Fruit fly (Drosophila melanogaster): ENCODE measurements around the gene CG9288.

CG9288 gene

dm6 chr3R:13797269-13797677, 17.8 kb downstream of the CG9288 start (continued):
- no peak for TF ChIP-seq CG6808 (GFP tag; optimal IDR thresholded peaks at IDR 0.05)
- TF ChIP-seq CG3032 (tag; optimal IDR thresholded peaks at IDR 0.05): no peak
- TF ChIP-seq CG6792 (GFP tag; optimal IDR thresholded peaks at IDR 0.05): no peak
- TF ChIP-seq ss (GFP tag; optimal IDR thresholded peaks at IDR 0.05): no peak
- TF ChIP-seq CG3919 (GFP tag; optimal IDR thresholded peaks at IDR 0.05): peak; percentile 60
- TF ChIP-seq Eip93F (GFP tag; optimal IDR thresholded peaks at IDR 0.05): no peak
- no peak for TF ChIP-seq lz (GFP tag; optimal IDR thresholded peaks at IDR 0.05)
- TF ChIP-seq net (GFP tag; optimal IDR thresholded peaks at IDR 0.05): peak; percentile 29
- peak; percentile 38 for TF ChIP-seq pdm3 (GFP tag; optimal IDR thresholded peaks at IDR 0.05)
- TF ChIP-seq CG15336 (GFP tag; IDR thresholded peaks at IDR 0.05): peak; percentile 81
- peak; percentile 82 for TF ChIP-seq CG8119 (GFP tag; IDR thresholded peaks at IDR 0.05)
- TF ChIP-seq salr (GFP tag; optimal IDR thresholded peaks at IDR 0.05): peak in 1 of 2 experiments; percentile 56
- no peak for TF ChIP-seq Sox102F (GFP tag; optimal IDR thresholded peaks at IDR 0.05)
- peak; percentile 45 for TF ChIP-seq OdsH (GFP tag; optimal IDR thresholded peaks at IDR 0.05)
- TF ChIP-seq Ets96B (tag; optimal IDR thresholded peaks at IDR 0.05): no peak
- TF ChIP-seq Lpt (GFP tag; optimal IDR thresholded peaks at IDR 0.05): peak; percentile 54
- TF ChIP-seq CG32006 (GFP tag; optimal IDR thresholded peaks at IDR 0.05): peak; percentile 86
- TF ChIP-seq Sox14 (GFP tag; optimal IDR thresholded peaks at IDR 0.05): peak; percentile 20
- TF ChIP-seq fd59A (GFP tag; optimal IDR thresholded peaks at IDR 0.05): no peak
- TF ChIP-seq dac (GFP tag; optimal IDR thresholded peaks at IDR 0.05): peak; percentile 54
- TF ChIP-seq vri (GFP tag; optimal IDR thresholded peaks at IDR 0.05): no peak
- TF ChIP-seq CG11902 (GFP tag; optimal IDR thresholded peaks at IDR 0.05): no peak

dm6 chr3R:13797823-13798446, 18.5 kb downstream of the CG9288 start:
- TF ChIP-seq CG11762 (GFP tag; optimal IDR thresholded peaks at IDR 0.05; ENCODE audit: insufficient read depth) (no peak), fkh (GFP tag; optimal IDR thresholded peaks at IDR 0.05) (peak; percentile 39), Eip78C (GFP tag) (peak; percentile 40), svp (GFP tag) (peak; percentile 38)

- TF ChIP-seq Ets96B (tag; optimal IDR thresholded peaks at IDR 0.05) (peak; percentile 35), CG9139 (GFP tag; optimal IDR thresholded peaks at IDR 0.05) (no peak), eg (GFP tag; IDR thresholded peaks at IDR 0.05) (0 out of 3 replicates have a peak, but pooled peaks have one; percentile 11), vri (GFP tag; optimal IDR thresholded peaks at IDR 0.05) (no peak), CG11294 (GFP tag; IDR thresholded peaks at IDR 0.05) (no peak), Hr4 (GFP tag; optimal IDR thresholded peaks at IDR 0.05) (peak; percentile 8), fkh (GFP tag; optimal IDR thresholded peaks at IDR 0.05) (no peak), pdm3 (GFP tag; optimal IDR thresholded peaks at IDR 0.05) (no peak), dac (GFP tag; optimal IDR thresholded peaks at IDR 0.05) (no peak), CG6808 (GFP tag; optimal IDR thresholded peaks at IDR 0.05) (peak; percentile 5), acj6 (GFP tag; optimal IDR thresholded peaks at IDR 0.05) (no peak), salr (GFP tag; optimal IDR thresholded peaks at IDR 0.05) (peak in 1 of 2 experiments; percentile 10), CG32006 (GFP tag; optimal IDR thresholded peaks at IDR 0.05) (peak; percentile 46), CG3032 (tag; optimal IDR thresholded peaks at IDR 0.05) (peak; percentile 37), svp (GFP tag) (peak; percentile 16), spab (GFP tag; optimal IDR thresholded peaks at IDR 0.05) (peak; percentile 23), CG31627 (GFP tag; optimal IDR thresholded peaks at IDR 0.05) (no peak), Gug (GFP tag; IDR thresholded peaks at IDR 0.05) (no peak), CG6276 (GFP tag; optimal IDR thresholded peaks at IDR 0.05) (peak; percentile 8), Hr39 (GFP tag; optimal IDR thresholded peaks at IDR 0.05) (no peak), Eip78C (GFP tag) (peak; percentile 72), CG16779 (tag; optimal IDR thresholded peaks at IDR 0.05) (no peak), CG4318 (GFP tag; optimal IDR thresholded peaks at IDR 0.05) (no peak), Lpt (GFP tag; optimal IDR thresholded peaks at IDR 0.05) (no peak), CG3919 (GFP tag; optimal IDR thresholded peaks at IDR 0.05) (peak; percentile 26), Hr38 (GFP tag; optimal IDR thresholded peaks at IDR 0.05) (no peak), CG34406 (GFP tag; optimal IDR thresholded peaks at IDR 0.05) (peak; percentile 13), CG1621 (tag; optimal IDR thresholded peaks at IDR 0.05) (no peak), CG10631 (GFP tag; optimal IDR thresholded peaks at IDR 0.05) (peak; percentile 46), cyc (GFP tag; optimal IDR thresholded peaks at IDR 0.05) (no peak), CG15336 (GFP tag; IDR thresholded peaks at IDR 0.05) (0 out of 2 replicates have a peak, but pooled peaks have one; percentile 19), CG8119 (GFP tag; IDR thresholded peaks at IDR 0.05) (peak; percentile 40; the same call in 1 of the 3 replicates), OdsH (GFP tag; optimal IDR thresholded peaks at IDR 0.05) (peak; percentile 20)
These were observed 20.4 kb downstream of the CG9288 start for dm6 chr3R:13799567-13800429.
